Worm (Caenorhabditis elegans) whole organism, late embryonic: ENCODE data around the gene cdf-1.

ENCODE experiments used
- C38D4.7 ChIP-seq: fragments of 200-800 bp; sonication (Bioruptor generic); optimal IDR thresholded peaks from 2 replicates; lab custom pipeline; 2018; ENCODE audit warnings: mild to moderate bottlenecking, missing genetic modification characterization, moderate library complexity, missing compliant biosample characterization
- ama-1 ChIP-seq: fragments of 150-350 bp; optimal IDR thresholded peaks from 2 replicates; lab custom pipeline; 2014
- elt-2 ChIP-seq: sonication (generic microtip); optimal IDR thresholded peaks from 2 replicates; lab custom pipeline; 2016; ENCODE audit warnings: missing genetic modification reagents, missing genetic modification characterization, missing compliant biosample characterization
- fkh-6 ChIP-seq: sonication (generic microtip); optimal IDR thresholded peaks from 2 replicates; lab custom pipeline; 2016; ENCODE audit warnings: missing genetic modification characterization, missing compliant biosample characterization
- hlh-13 ChIP-seq: fragments of 200-800 bp; sonication (Bioruptor generic); optimal IDR thresholded peaks from 2 replicates; lab custom pipeline; 2018; ENCODE audit warnings: mild to moderate bottlenecking, missing genetic modification characterization, missing compliant biosample characterization
- hlh-30 ChIP-seq: sonication (generic microtip); optimal IDR thresholded peaks from 2 replicates; lab custom pipeline; 2017; ENCODE audit warnings: antibody characterized with exemption, missing genetic modification characterization, missing compliant biosample characterization; ENCODE audit not compliant: insufficient read depth
- hlh-8 ChIP-seq: sonication (generic microtip); optimal IDR thresholded peaks from 2 replicates; lab custom pipeline; 2016; ENCODE audit warnings: missing genotype, missing genetic modification characterization, missing compliant biosample characterization
- pax-1 ChIP-seq: fragments of 150-350 bp; optimal IDR thresholded peaks from 2 replicates; lab custom pipeline; 2014; ENCODE audit warnings: missing biosample characterization, missing genetic modification characterization
- pha-2 ChIP-seq: sonication (generic microtip); optimal IDR thresholded peaks from 2 replicates; lab custom pipeline; 2017; ENCODE audit warnings: mild to moderate bottlenecking, missing genetic modification characterization, missing compliant biosample characterization
- pha-4 ChIP-seq: fragments of 150-350 bp; optimal IDR thresholded peaks from 2 replicates; lab custom pipeline; 2018; ENCODE audit warnings: missing biosample characterization, missing genetic modification reagents, missing genetic modification characterization
- pqm-1 ChIP-seq: sonication (generic microtip); optimal IDR thresholded peaks from 2 replicates; lab custom pipeline; 2016; ENCODE audit warnings: missing genetic modification characterization, missing compliant biosample characterization
- pros-1 ChIP-seq: fragments of 150-350 bp; optimal IDR thresholded peaks from 2 replicates; lab custom pipeline; 2014; ENCODE audit warnings: missing biosample characterization, missing genetic modification reagents, missing genetic modification characterization
- unc-55 ChIP-seq: sonication (generic microtip); optimal IDR thresholded peaks from 2 replicates; lab custom pipeline; 2017; ENCODE audit warnings: missing biosample characterization, missing genetic modification reagents, missing genetic modification characterization
- unc-86 ChIP-seq: sonication (generic microtip); optimal IDR thresholded peaks from 2 replicates; lab custom pipeline; 2016; ENCODE audit warnings: missing genetic modification characterization, missing compliant biosample characterization

DNA sequence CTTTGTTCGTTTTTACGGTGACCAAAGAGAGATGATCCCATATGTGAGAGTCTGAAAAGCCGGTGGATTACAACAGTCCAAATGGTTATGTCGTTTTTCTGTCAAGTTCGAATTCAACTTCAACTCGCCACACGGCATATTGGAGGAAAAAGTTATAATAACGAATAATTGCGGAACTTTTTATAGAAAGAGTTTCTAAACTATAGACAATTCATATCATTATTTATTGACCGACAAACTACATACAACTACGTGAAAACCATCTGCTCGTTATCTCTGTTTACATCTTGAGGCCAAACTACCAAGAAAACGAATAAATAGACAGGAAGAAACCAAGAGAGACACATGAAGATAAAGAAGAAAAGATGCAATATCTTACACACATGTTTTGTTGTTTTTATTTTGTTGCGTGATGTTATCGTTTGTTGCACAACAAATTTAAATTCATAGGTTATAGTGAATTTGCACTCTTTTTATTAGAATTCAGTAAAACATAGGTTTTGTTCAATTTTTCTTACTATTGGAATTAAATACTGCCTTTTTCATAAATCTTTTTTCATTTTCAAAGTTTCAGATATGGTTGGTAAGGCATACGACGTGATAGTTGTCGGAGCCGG is 31.1 kb downstream of the cdf-1 start, which contains the start of the genes C15B12.4 and C15B12.8:
- TF ChIP-seq fkh-6, result no peak
- TF ChIP-seq hlh-13 (GFP tag; lab: Kevin White, UChicago), result no peak
- TF ChIP-seq elt-2, result peak; percentile 54
- no peak for TF ChIP-seq unc-86 (tag; lab: Kevin White, UChicago)
- no peak for TF ChIP-seq pqm-1 (tag; lab: Kevin White, UChicago)
- no peak for TF ChIP-seq hlh-8 (tag; lab: Kevin White, UChicago)
- no peak for TF ChIP-seq pha-2 (tag; lab: Kevin White, UChicago)
- TF ChIP-seq ama-1 (lab: Kevin White, UChicago), result no peak
- TF ChIP-seq hlh-30 (tag; lab: Kevin White, UChicago), result no peak
- no peak for TF ChIP-seq pros-1
- no peak for TF ChIP-seq pha-4 (tag; lab: Kevin White, UChicago)
- no peak for TF ChIP-seq pax-1 (tag; lab: Kevin White, UChicago)
- TF ChIP-seq C38D4.7 (GFP tag; lab: Kevin White, UChicago), result no peak
- TF ChIP-seq unc-55 (GFP tag; lab: Kevin White, UChicago), result no peak
